Fruit fly (Drosophila melanogaster) whole organism, adult: ENCODE results near the gene PPP4R2r.
A peak's percentile ranks its signal among the peaks of the same experiment; 100 is the strongest.

Experiments
- CG11617 ChIP-seq: fragments of 200-800 bp; sonication (Bioruptor generic); optimal IDR thresholded peaks from 2 replicates; lab custom pipeline; 2017; ENCODE audit warnings: mild to moderate bottlenecking, missing biosample characterization, missing genetic modification reagents, missing genetic modification characterization
- CG12768 ChIP-seq: fragments of 200-800 bp; sonication (Bioruptor generic); optimal IDR thresholded peaks from 2 replicates; lab custom pipeline; 2017; ENCODE audit warnings: missing biosample characterization, missing genetic modification characterization, mild to moderate bottlenecking, moderate library complexity, missing genetic modification reagents
- CG14711 ChIP-seq: fragments of 200-800 bp; sonication (Bioruptor generic); optimal IDR thresholded peaks from 2 replicates; lab custom pipeline; 2018; ENCODE audit warnings: missing biosample characterization, mild to moderate bottlenecking, missing genetic modification characterization, moderate library complexity
- CG1620 ChIP-seq: fragments of 200-800 bp; sonication (Bioruptor generic); optimal IDR thresholded peaks from 2 replicates; lab custom pipeline; 2016; ENCODE audit warnings: missing biosample characterization, missing genetic modification characterization
- CG33017 ChIP-seq: fragments of 200-800 bp; sonication (Bioruptor generic); optimal IDR thresholded peaks from 2 replicates; lab custom pipeline; 2018; ENCODE audit warnings: missing biosample characterization, mild to moderate bottlenecking, missing genetic modification characterization, moderate library complexity
- CG5204 ChIP-seq: fragments of 200-800 bp; sonication (Bioruptor generic); optimal IDR thresholded peaks from 2 replicates; lab custom pipeline; 2016; ENCODE audit warnings: missing biosample characterization, missing genetic modification characterization
- CG7045 ChIP-seq: fragments of 200-800 bp; sonication (Bioruptor generic); optimal IDR thresholded peaks from 2 replicates; lab custom pipeline; 2017; ENCODE audit warnings: missing biosample characterization, mild to moderate bottlenecking, missing genetic modification characterization
- CG7101 ChIP-seq: fragments of 200-800 bp; sonication (Bioruptor generic); optimal IDR thresholded peaks from 2 replicates; lab custom pipeline; 2018; ENCODE audit warnings: missing biosample characterization, mild to moderate bottlenecking, missing genetic modification characterization, moderate library complexity
- Clk ChIP-seq: fragments of 200-800 bp; sonication (Bioruptor generic); optimal IDR thresholded peaks from 2 replicates; lab custom pipeline; 2017; ENCODE audit warnings: missing biosample characterization, missing genetic modification characterization
- Crg-1 ChIP-seq: fragments of 200-800 bp; sonication (Bioruptor generic); optimal IDR thresholded peaks from 2 replicates; lab custom pipeline; 2016; ENCODE audit warnings: missing biosample characterization, missing genetic modification characterization
- Hr96 ChIP-seq: fragments of 200-800 bp; sonication (Bioruptor generic); optimal IDR thresholded peaks from 2 replicates; lab custom pipeline; 2016; ENCODE audit warnings: missing biosample characterization, missing genetic modification characterization
- Mnt ChIP-seq: fragments of 200-800 bp; sonication (Bioruptor generic); optimal IDR thresholded peaks from 2 replicates; lab custom pipeline; 2016; ENCODE audit warnings: missing biosample characterization, mild to moderate bottlenecking, missing genetic modification characterization
- bab1 ChIP-seq: fragments of 200-800 bp; sonication (Bioruptor generic); optimal IDR thresholded peaks from 3 replicates; lab custom pipeline; 2019; ENCODE audit warnings: missing biosample characterization, mild to moderate bottlenecking, missing genetic modification characterization, moderate library complexity
- cic ChIP-seq: fragments of 200-800 bp; sonication (Bioruptor generic); optimal IDR thresholded peaks from 2 replicates; lab custom pipeline; 2017; ENCODE audit warnings: missing biosample characterization, mild to moderate bottlenecking, missing genetic modification characterization, moderate library complexity
- cnc ChIP-seq, 2 experiments: fragments of >200 bp; optimal IDR thresholded peaks; 2 replicates each; lab custom pipeline; 2017
- kay ChIP-seq: fragments of 200-800 bp; sonication (Bioruptor generic); peaks from one replicate; lab custom pipeline; 2016; ENCODE audit warnings: missing biosample characterization, missing genetic modification characterization, borderline replicate concordance
- ovo ChIP-seq: fragments of 200-800 bp; sonication (Bioruptor generic); optimal IDR thresholded peaks from 2 replicates; lab custom pipeline; 2016; ENCODE audit warnings: missing biosample characterization, missing genetic modification characterization
- pad ChIP-seq: fragments of 200-800 bp; sonication (Bioruptor generic); optimal IDR thresholded peaks from 3 replicates; lab custom pipeline; 2017; ENCODE audit warnings: missing biosample characterization, missing genetic modification characterization, mild to moderate bottlenecking, moderate library complexity, missing genetic modification reagents
- tj ChIP-seq: fragments of 200-800 bp; sonication (Bioruptor generic); optimal IDR thresholded peaks from 3 replicates; lab custom pipeline; 2017; ENCODE audit warnings: missing biosample characterization, mild to moderate bottlenecking, missing genetic modification characterization, moderate library complexity
- toe ChIP-seq: fragments of 200-800 bp; sonication (Bioruptor generic); optimal IDR thresholded peaks from 2 replicates; lab custom pipeline; 2016; ENCODE audit warnings: missing biosample characterization, missing genetic modification characterization

The PPP4R2r gene

dm6 chrX:10487964-10488605, 9.4 kb downstream of the PPP4R2r start:
- TF ChIP-seq CG5204 (GFP tag; lab: Kevin White, UChicago) (no peak), CG14711 (tag; lab: Kevin White, UChicago) (peak; percentile 66), cic (peak; percentile 14), tj (GFP tag; lab: Kevin White, UChicago) (peak; percentile 44), bab1 (no peak), pad (GFP tag; lab: Kevin White, UChicago) (peak; percentile 52), Clk (no peak), Hr96 (GFP tag; lab: Kevin White, UChicago) (peak; percentile 61), CG12768 (GFP tag; lab: Kevin White, UChicago) (peak; percentile 11), CG11617 (GFP tag; lab: Kevin White, UChicago) (peak; percentile 78), CG33017 (tag; lab: Kevin White, UChicago) (peak; percentile 39), kay (GFP tag; lab: Kevin White, UChicago) (peak; percentile 62), ovo (no peak), cnc (optimal IDR thresholded peaks at IDR 0.05; lab: Kevin White, UChicago) (no peak), Mnt (GFP tag; lab: Kevin White, UChicago) (peak; percentile 79), CG7101 (peak; percentile 78), CG1620 (GFP tag; lab: Kevin White, UChicago) (no peak), Crg-1 (peak; percentile 24), CG7045 (peak; percentile 25), toe (GFP tag; lab: Kevin White, UChicago) (no peak)

dm6 chrX:10496319-10496718, 17.7 kb downstream of the PPP4R2r start:
- no peak for TF ChIP-seq Hr96 (GFP tag; lab: Kevin White, UChicago)
- TF ChIP-seq bab1: no peak
- no peak for TF ChIP-seq pad (GFP tag; lab: Kevin White, UChicago)
- no peak for TF ChIP-seq CG1620 (GFP tag; lab: Kevin White, UChicago)
- no peak for TF ChIP-seq CG5204 (GFP tag; lab: Kevin White, UChicago)
- TF ChIP-seq cic: no peak
- TF ChIP-seq cnc (optimal IDR thresholded peaks at IDR 0.05; lab: Kevin White, UChicago): no peak
- no peak for TF ChIP-seq toe (GFP tag; lab: Kevin White, UChicago)
- TF ChIP-seq CG14711 (tag; lab: Kevin White, UChicago): no peak
- no peak for TF ChIP-seq ovo
- TF ChIP-seq CG7101: no peak
- TF ChIP-seq kay (GFP tag; lab: Kevin White, UChicago): no peak
- TF ChIP-seq CG12768 (GFP tag; lab: Kevin White, UChicago): no peak
- TF ChIP-seq CG7045: no peak
- TF ChIP-seq CG11617 (GFP tag; lab: Kevin White, UChicago): no peak
- TF ChIP-seq CG33017 (tag; lab: Kevin White, UChicago): no peak
- no peak for TF ChIP-seq tj (GFP tag; lab: Kevin White, UChicago)
- no peak for TF ChIP-seq Clk
- no peak for TF ChIP-seq Mnt (GFP tag; lab: Kevin White, UChicago)
- no peak for TF ChIP-seq Crg-1

dm6 chrX:10513611-10514010, 35.0 kb downstream of the PPP4R2r start:
- TF ChIP-seq Crg-1 (no peak), Clk (no peak), cic (no peak), Hr96 (GFP tag; lab: Kevin White, UChicago) (no peak), toe (GFP tag; lab: Kevin White, UChicago) (no peak), Mnt (GFP tag; lab: Kevin White, UChicago) (no peak), CG5204 (GFP tag; lab: Kevin White, UChicago) (no peak), CG7045 (no peak), tj (GFP tag; lab: Kevin White, UChicago) (no peak), CG7101 (no peak), CG1620 (GFP tag; lab: Kevin White, UChicago) (no peak), ovo (no peak), bab1 (no peak), kay (GFP tag; lab: Kevin White, UChicago) (no peak), CG11617 (GFP tag; lab: Kevin White, UChicago) (no peak)

- no peak for TF ChIP-seq pad (GFP tag; lab: Kevin White, UChicago)
- no peak for TF ChIP-seq Hr96 (GFP tag; lab: Kevin White, UChicago)
- TF ChIP-seq Crg-1: no peak
- TF ChIP-seq bab1: no peak
- TF ChIP-seq Clk: no peak
- no peak for TF ChIP-seq CG7101
- TF ChIP-seq Mnt (GFP tag; lab: Kevin White, UChicago): no peak
- TF ChIP-seq CG5204 (GFP tag; lab: Kevin White, UChicago): no peak
These were observed 36.2 kb downstream of the PPP4R2r start for dm6 chrX:10514850-10515249.

dm6 chrX:10515323-10515853, 36.8 kb downstream of the PPP4R2r start:
- TF ChIP-seq bab1 (peak; percentile 30), kay (GFP tag; lab: Kevin White, UChicago) (peak; percentile 27), CG12768 (GFP tag; lab: Kevin White, UChicago) (no peak), tj (GFP tag; lab: Kevin White, UChicago) (peak; percentile 33), CG14711 (tag; lab: Kevin White, UChicago) (no peak)
